Worm (Caenorhabditis elegans) whole organism, L4 larva: ENCODE results near the gene glb-20.
A peak's percentile ranks its signal among the peaks of the same experiment; 100 is the strongest.

Experiments used
- R02D3.7 ChIP-seq: fragments of 150-350 bp; sonication (generic microtip); optimal IDR thresholded peaks from 3 replicates; lab custom pipeline; 2014; ENCODE audit warnings: missing biosample characterization, missing genetic modification characterization
- T20F7.1 ChIP-seq: fragments of 200-800 bp; sonication (Bioruptor generic); optimal IDR thresholded peaks from 2 replicates; lab custom pipeline; 2018; ENCODE audit warnings: mild to moderate bottlenecking, missing genetic modification characterization, missing compliant biosample characterization
- Y48G9A.11 ChIP-seq: fragments of 200-800 bp; sonication (Bioruptor generic); IDR thresholded peaks from 2 replicates; pipeline ENCODE4 v1.3.6; 2022; ENCODE audit warnings: missing genetic modification reagents, missing genetic modification characterization, missing compliant biosample characterization
- ZK546.5 ChIP-seq, 2 experiments: sonication (generic microtip); optimal IDR thresholded peaks; 2 replicates each; lab custom pipeline; 2017; ENCODE audit warnings: missing biosample characterization in 2 of 2, missing genetic modification characterization in 2 of 2
- ceh-28 ChIP-seq: fragments of 150-350 bp; optimal IDR thresholded peaks from 2 replicates; lab custom pipeline; 2014; ENCODE audit warnings: missing biosample characterization, missing genetic modification reagents, missing genetic modification characterization
- ceh-32 ChIP-seq: sonication (generic microtip); optimal IDR thresholded peaks from 2 replicates; lab custom pipeline; 2016; ENCODE audit warnings: mild to moderate bottlenecking, missing genetic modification characterization, missing compliant biosample characterization; ENCODE audit not compliant: poor library complexity
- ceh-82 ChIP-seq: sonication (generic microtip); optimal IDR thresholded peaks from 2 replicates; lab custom pipeline; 2017; ENCODE audit warnings: missing biosample characterization, missing genetic modification characterization
- daf-16 ChIP-seq, 3 experiments: sonication (generic microtip); optimal IDR thresholded peaks; 2 replicates each; lab custom pipeline; 2016 to 2017; ENCODE audit warnings: missing genetic modification characterization in 3 of 3, missing genetic modification reagents in 3 of 3, mild to moderate bottlenecking in 2 of 3, missing compliant biosample characterization in 2 of 3, missing biosample characterization in 1 of 3, moderate library complexity in 1 of 3
- daf-8 ChIP-seq: fragments of 200-800 bp; sonication (Bioruptor generic); IDR thresholded peaks from 2 replicates; pipeline ENCODE4 v1.3.6; 2022; ENCODE audit warnings: missing genetic modification characterization, missing compliant biosample characterization
- dmd-6 ChIP-seq: fragments of 200-800 bp; sonication (Bioruptor generic); IDR thresholded peaks from 2 replicates; pipeline ENCODE4 v1.3.6; 2022; ENCODE audit warnings: missing genetic modification reagents, missing genetic modification characterization, missing compliant biosample characterization
- dpl-1 ChIP-seq: fragments of 150-350 bp; optimal IDR thresholded peaks from 2 replicates; lab custom pipeline; 2014; ENCODE audit warnings: missing biosample characterization, missing genetic modification reagents, missing genetic modification characterization
- dve-1 ChIP-seq: sonication (generic microtip); optimal IDR thresholded peaks from 2 replicates; lab custom pipeline; 2017; ENCODE audit warnings: antibody characterized with exemption, mild to moderate bottlenecking, missing genetic modification characterization, missing compliant biosample characterization; ENCODE audit not compliant: insufficient read depth
- fkh-10 ChIP-seq: fragments of 150-350 bp; optimal IDR thresholded peaks from 2 replicates; lab custom pipeline; 2014; ENCODE audit warnings: missing biosample characterization, missing genetic modification reagents, missing genetic modification characterization
- fos-1 ChIP-seq: fragments of 150-350 bp; optimal IDR thresholded peaks from 2 replicates; lab custom pipeline; 2014; ENCODE audit warnings: missing biosample characterization, missing genetic modification characterization
- hlh-11 ChIP-seq: fragments of 200-800 bp; sonication (Bioruptor generic); optimal IDR thresholded peaks from 2 replicates; lab custom pipeline; 2018; ENCODE audit warnings: mild to moderate bottlenecking, missing genetic modification characterization, missing compliant biosample characterization
- hlh-30 ChIP-seq: sonication (generic microtip); optimal IDR thresholded peaks from 2 replicates; lab custom pipeline; 2017; ENCODE audit warnings: antibody characterized with exemption, mild to moderate bottlenecking, missing genetic modification characterization, missing compliant biosample characterization; ENCODE audit not compliant: insufficient read depth
- hmg-1.1 ChIP-seq: fragments of 200-800 bp; sonication (Bioruptor generic); IDR thresholded peaks from 2 replicates; pipeline ENCODE4 v1.3.6; 2022; ENCODE audit warnings: missing genetic modification reagents, missing genetic modification characterization, missing compliant biosample characterization
- jun-1 ChIP-seq: fragments of 150-350 bp; optimal IDR thresholded peaks from 2 replicates; lab custom pipeline; 2014; ENCODE audit warnings: missing biosample characterization, missing genetic modification reagents, missing genetic modification characterization
- lin-1 ChIP-seq: fragments of 200-800 bp; sonication (Bioruptor generic); IDR thresholded peaks from 2 replicates; pipeline ENCODE4 v1.3.6; 2022; ENCODE audit warnings: missing genetic modification reagents, missing genetic modification characterization, missing compliant biosample characterization
- lin-13 ChIP-seq: fragments of 150-350 bp; optimal IDR thresholded peaks from 2 replicates; lab custom pipeline; 2014; ENCODE audit warnings: missing biosample characterization, missing genetic modification reagents, missing genetic modification characterization
- lin-38 ChIP-seq: fragments of 200-800 bp; sonication (Bioruptor generic); IDR thresholded peaks from 2 replicates; pipeline ENCODE4 v1.3.6; 2022; ENCODE audit warnings: missing genetic modification reagents, missing genetic modification characterization, missing compliant biosample characterization
- lir-3 ChIP-seq: sonication (generic microtip); optimal IDR thresholded peaks from 2 replicates; lab custom pipeline; 2016; ENCODE audit warnings: mild to moderate bottlenecking, missing genetic modification characterization, missing compliant biosample characterization
- lsy-2 ChIP-seq, 2 experiments: fragments of 150-350 bp in 1 of 2; sonication (generic microtip) in 1 of 2; optimal IDR thresholded peaks; 2 replicates each; lab custom pipeline; 2014 to 2017; ENCODE audit warnings: missing biosample characterization in 2 of 2, missing genetic modification characterization in 2 of 2
- madf-5 ChIP-seq, 2 experiments: fragments of 200-800 bp; sonication (Bioruptor generic); IDR thresholded peaks; 2 replicates each; pipeline ENCODE4 v1.3.6; 2022; ENCODE audit warnings: missing compliant biosample characterization in 2 of 2, missing genetic modification characterization in 2 of 2
- mdl-1 ChIP-seq, 2 experiments: fragments of 150-350 bp in 1 of 2; sonication (generic microtip) in 1 of 2; optimal IDR thresholded peaks; 2 replicates each; lab custom pipeline; 2014 to 2017; ENCODE audit warnings: missing biosample characterization in 2 of 2, missing genetic modification characterization in 2 of 2
- mep-1 ChIP-seq: fragments of 150-350 bp; sonication (generic microtip); optimal IDR thresholded peaks from 3 replicates; lab custom pipeline; 2014; ENCODE audit warnings: missing biosample characterization, missing genetic modification characterization
- mes-2 ChIP-seq: sonication (generic microtip); optimal IDR thresholded peaks from 2 replicates; lab custom pipeline; 2016; ENCODE audit warnings: missing genotype, mild to moderate bottlenecking, missing genetic modification characterization, missing compliant biosample characterization; ENCODE audit not compliant: poor library complexity, severe bottlenecking
- nhr-25 ChIP-seq: sonication (generic microtip); optimal IDR thresholded peaks from 2 replicates; lab custom pipeline; 2017; ENCODE audit warnings: missing genetic modification characterization, mild to moderate bottlenecking, missing compliant biosample characterization, antibody characterized with exemption, moderate library complexity, borderline replicate concordance; ENCODE audit not compliant: insufficient read depth
- nhr-48 ChIP-seq: sonication (generic microtip); optimal IDR thresholded peaks from 2 replicates; lab custom pipeline; 2016; ENCODE audit warnings: mild to moderate bottlenecking, missing genetic modification characterization, missing compliant biosample characterization
- pqm-1 ChIP-seq: sonication (generic microtip); optimal IDR thresholded peaks from 2 replicates; lab custom pipeline; 2017; ENCODE audit warnings: missing biosample characterization, missing genetic modification characterization
- set-16 ChIP-seq: fragments of 200-800 bp; sonication (Bioruptor generic); IDR thresholded peaks from 2 replicates; pipeline ENCODE4 v1.3.6; 2022; ENCODE audit warnings: missing genetic modification reagents, missing genetic modification characterization, missing compliant biosample characterization
- spr-1 ChIP-seq: sonication (generic microtip); optimal IDR thresholded peaks from 2 replicates; lab custom pipeline; 2016; ENCODE audit warnings: mild to moderate bottlenecking, missing genetic modification characterization, missing compliant biosample characterization
- zag-1 ChIP-seq: fragments of 150-350 bp; optimal IDR thresholded peaks from 2 replicates; lab custom pipeline; 2014; ENCODE audit warnings: missing biosample characterization, missing genetic modification characterization
- zfp-2 ChIP-seq: sonication (generic microtip); optimal IDR thresholded peaks from 2 replicates; lab custom pipeline; 2016; ENCODE audit warnings: mild to moderate bottlenecking, missing genetic modification characterization, missing compliant biosample characterization
- zfp-3 ChIP-seq: fragments of 200-800 bp; sonication (Bioruptor generic); conservative IDR thresholded peaks from 2 replicates; pipeline ENCODE4 v1.3.6; 2022; ENCODE audit warnings: missing genetic modification reagents, missing genetic modification characterization, missing compliant biosample characterization
- zip-11 ChIP-seq: fragments of 200-800 bp; sonication (Bioruptor generic); IDR thresholded peaks from 2 replicates; pipeline ENCODE4 v1.3.6; 2022; ENCODE audit warnings: missing genetic modification characterization, missing compliant biosample characterization
- ztf-11 ChIP-seq: fragments of 150-350 bp; optimal IDR thresholded peaks from 2 replicates; lab custom pipeline; 2014; ENCODE audit warnings: missing biosample characterization, missing genetic modification characterization
- ztf-7 ChIP-seq: fragments of 150-350 bp; optimal IDR thresholded peaks from 2 replicates; lab custom pipeline; 2014; ENCODE audit warnings: missing biosample characterization, missing genetic modification characterization

The glb-20 gene

ce11 chrX:13596003-13596767, 40.2 kb upstream of the glb-20 start, which contains the start of gene F54B11.5:
Gene F54B11.5, minus strand, starts transcription at chrX:13596068.
- TF ChIP-seq pqm-1 (tag; lab: Kevin White, UChicago) (peak; percentile 37), jun-1 (tag; lab: Kevin White, UChicago) (no peak), dve-1 (peak; percentile 24), zag-1 (tag; lab: Kevin White, UChicago) (no peak), lsy-2 (tag; optimal IDR thresholded peaks at IDR 0.05; lab: Kevin White, UChicago) (peak in 1 of 2 experiments; percentile 63), dpl-1 (GFP tag; lab: Kevin White, UChicago) (peak; percentile 34), ceh-28 (tag; lab: Kevin White, UChicago) (no peak), mep-1 (tag; lab: Kevin White, UChicago) (peak; percentile 59), dmd-6 (GFP tag; lab: Robert Waterston, UW) (no peak), spr-1 (tag; lab: Kevin White, UChicago) (no peak), nhr-25 (tag; lab: Kevin White, UChicago) (no peak), fkh-10 (GFP tag; lab: Kevin White, UChicago) (no peak), set-16 (GFP tag; lab: Robert Waterston, UW) (no peak), ztf-7 (tag; lab: Kevin White, UChicago) (no peak), mes-2 (tag; lab: Kevin White, UChicago) (peak; percentile 60), hlh-11 (peak; percentile 60), mdl-1 (tag; optimal IDR thresholded peaks at IDR 0.05; lab: Kevin White, UChicago) (peak in 1 of 2 experiments; percentile 25), T20F7.1 (peak; percentile 96), zip-11 (no peak), nhr-48 (tag; lab: Kevin White, UChicago) (no peak), lin-1 (GFP tag; lab: Robert Waterston, UW) (no peak), hlh-30 (tag; lab: Kevin White, UChicago) (peak; percentile 97), madf-5 (GFP tag; IDR thresholded peaks at IDR 0.05; lab: Robert Waterston, UW) (no peak), ceh-82 (no peak), lin-13 (GFP tag; lab: Kevin White, UChicago) (no peak), ztf-11 (tag; lab: Kevin White, UChicago) (no peak), zfp-2 (tag; lab: Kevin White, UChicago) (no peak), R02D3.7 (tag; lab: Kevin White, UChicago) (no peak), hmg-1.1 (peak; percentile 51; the same call in 1 of the 2 replicates), lin-38 (GFP tag; lab: Robert Waterston, UW) (no peak), lir-3 (tag; lab: Kevin White, UChicago) (no peak), daf-16 (GFP tag; optimal IDR thresholded peaks at IDR 0.05; lab: Kevin White, UChicago) (no peak), daf-16 (tag; optimal IDR thresholded peaks at IDR 0.05; lab: Kevin White, UChicago) (peak; percentile 44), ZK546.5 (tag; optimal IDR thresholded peaks at IDR 0.05; lab: Kevin White, UChicago) (no peak)
- TF ChIP-seq, all 104 proteins: peak for 12

DNA sequence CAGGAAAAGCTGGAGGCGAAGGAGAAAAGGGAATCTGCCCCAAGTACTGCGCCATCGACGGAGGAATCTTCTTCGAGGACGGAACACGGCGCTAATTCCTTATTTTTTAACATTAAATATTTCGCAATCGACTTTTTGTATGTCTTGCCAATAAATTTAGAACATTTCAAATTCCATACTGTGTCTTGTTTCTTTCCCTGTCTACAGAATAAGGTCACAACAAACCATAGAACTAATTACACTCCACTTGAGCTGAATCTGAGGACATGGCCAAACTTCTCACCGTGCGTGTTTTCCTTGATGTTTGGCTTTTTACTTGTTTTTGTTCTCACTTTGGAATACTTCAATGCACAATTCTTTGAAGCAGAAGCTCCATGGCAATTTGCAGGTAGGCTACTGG, 36.4 kb upstream of the glb-20 start, which contains the start of gene F54B11.4:
Gene F54B11.4, plus strand, starts transcription at position 301 of the 400 bp plus-strand sequence.
- TF ChIP-seq zfp-3 (GFP tag; lab: Robert Waterston, UW) = no peak
- no peak for TF ChIP-seq fos-1
- no peak for TF ChIP-seq dmd-6 (GFP tag; lab: Robert Waterston, UW)
- no peak for TF ChIP-seq daf-8 (GFP tag; lab: Robert Waterston, UW)
- TF ChIP-seq Y48G9A.11 (GFP tag; lab: Robert Waterston, UW) = no peak
- no peak for TF ChIP-seq zip-11
- TF ChIP-seq ceh-32 = no peak
- TF ChIP-seq lsy-2 (tag; optimal IDR thresholded peaks at IDR 0.05; lab: Kevin White, UChicago) = no peak
